Fruit fly (Drosophila melanogaster) whole organism, embryonic: ENCODE measurements around the gene Tfb5.

Experiments
- Ada2b ChIP-seq: fragments of 200-800 bp; sonication (Bioruptor generic); IDR thresholded peaks from 2 replicates; pipeline ENCODE4 v1.3.6; 2022; ENCODE audit warnings: missing biosample characterization, missing genetic modification characterization
- BEAF-32 ChIP-seq: fragments of 200-800 bp; sonication (Bioruptor generic); optimal IDR thresholded peaks from 3 replicates; lab custom pipeline; 2017; ENCODE audit warnings: missing biosample characterization, missing genetic modification characterization, mild to moderate bottlenecking, moderate library complexity, missing genetic modification reagents
- Bteb2 ChIP-seq: fragments of 200-800 bp; sonication (Bioruptor generic); optimal IDR thresholded peaks from 2 replicates; lab custom pipeline; 2016; ENCODE audit warnings: missing biosample characterization, missing genetic modification characterization
- CG11247 ChIP-seq: fragments of 200-800 bp; sonication (Bioruptor generic); IDR thresholded peaks from 2 replicates; pipeline ENCODE4 v1.3.6; 2022; ENCODE audit warnings: missing biosample characterization, missing genetic modification characterization
- CG13624 ChIP-seq: fragments of 200-800 bp; sonication (Bioruptor generic); optimal IDR thresholded peaks from 2 replicates; lab custom pipeline; 2016; ENCODE audit warnings: missing biosample characterization, missing genetic modification characterization
- CG13775 ChIP-seq: fragments of 200-800 bp; sonication (Bioruptor generic); optimal IDR thresholded peaks from 3 replicates; lab custom pipeline; 2017; ENCODE audit warnings: missing biosample characterization, mild to moderate bottlenecking, missing genetic modification characterization
- CG14050 ChIP-seq: fragments of 200-800 bp; sonication (Bioruptor generic); IDR thresholded peaks from 3 replicates; pipeline ENCODE4 v1.3.6; 2022; ENCODE audit warnings: missing biosample characterization, missing genetic modification characterization
- CG16779 ChIP-seq: fragments of 200-800 bp; sonication (Bioruptor generic); IDR thresholded peaks from 2 replicates; pipeline ENCODE4 v1.3.6; 2022; ENCODE audit warnings: missing biosample characterization, missing genetic modification characterization
- CG30020 ChIP-seq: fragments of 200-800 bp; optimal IDR thresholded peaks from 2 replicates; lab custom pipeline; 2019; ENCODE audit warnings: missing biosample characterization, mild to moderate bottlenecking, missing genetic modification characterization, moderate library complexity
- CG7556 ChIP-seq: fragments of 200-800 bp; sonication (Bioruptor generic); optimal IDR thresholded peaks from 2 replicates; lab custom pipeline; 2017; ENCODE audit warnings: missing biosample characterization, mild to moderate bottlenecking, missing genetic modification characterization
- CG7839 ChIP-seq: fragments of 200-800 bp; sonication (Bioruptor generic); optimal IDR thresholded peaks from 3 replicates; lab custom pipeline; 2018; ENCODE audit warnings: missing biosample characterization, mild to moderate bottlenecking, missing genetic modification characterization, moderate library complexity
- CG9215 ChIP-seq: fragments of 200-800 bp; sonication (Bioruptor generic); IDR thresholded peaks from 2 replicates; pipeline ENCODE4 v1.3.6; 2022; ENCODE audit warnings: missing biosample characterization, missing genetic modification characterization
- CG9932 ChIP-seq: fragments of 200-800 bp; sonication (Bioruptor generic); IDR thresholded peaks from 2 replicates; pipeline ENCODE4 v1.3.6; 2022; ENCODE audit warnings: missing biosample characterization, missing genetic modification characterization
- Fer3 ChIP-seq: fragments of 200-800 bp; sonication (Bioruptor generic); optimal IDR thresholded peaks from 2 replicates; lab custom pipeline; 2018; ENCODE audit warnings: missing biosample characterization, mild to moderate bottlenecking, missing genetic modification characterization, moderate library complexity
- Gsc ChIP-seq: fragments of 200-800 bp; sonication (Bioruptor generic); IDR thresholded peaks from 2 replicates; pipeline ENCODE4 v1.3.6; 2022; ENCODE audit warnings: missing biosample characterization, missing genetic modification characterization
- HLH4C ChIP-seq: fragments of 200-800 bp; sonication (Bioruptor generic); IDR thresholded peaks from 3 replicates; pipeline ENCODE4 v1.3.6; 2022; ENCODE audit warnings: missing biosample characterization, missing genetic modification characterization; ENCODE audit not compliant: partially characterized antibody
- NC2β ChIP-seq: fragments of 200-800 bp; sonication (Bioruptor generic); optimal IDR thresholded peaks from 2 replicates; lab custom pipeline; 2016; ENCODE audit warnings: missing biosample characterization, missing genetic modification characterization
- NfI ChIP-seq: fragments of 200-800 bp; sonication (Bioruptor generic); optimal IDR thresholded peaks from 3 replicates; lab custom pipeline; 2018; ENCODE audit warnings: missing biosample characterization, mild to moderate bottlenecking, missing genetic modification characterization, moderate library complexity
- Poxn ChIP-seq: fragments of 200-800 bp; sonication (Bioruptor generic); IDR thresholded peaks from 2 replicates; pipeline ENCODE4 v1.3.6; 2022; ENCODE audit warnings: missing biosample characterization, missing genetic modification characterization
- Ravus ChIP-seq: fragments of 200-800 bp; sonication (Bioruptor generic); IDR thresholded peaks from 2 replicates; pipeline ENCODE4 v1.3.6; 2022; ENCODE audit warnings: missing biosample characterization, missing genetic modification characterization
- ase ChIP-seq: fragments of 200-800 bp; sonication (Bioruptor generic); IDR thresholded peaks from 3 replicates; pipeline ENCODE4 v1.3.6; 2022; ENCODE audit warnings: missing biosample characterization, missing genetic modification characterization
- br ChIP-seq: fragments of >200 bp; optimal IDR thresholded peaks from 2 replicates; lab custom pipeline; 2017
- chinmo ChIP-seq: fragments of 200-800 bp; sonication (Bioruptor generic); IDR thresholded peaks from 4 replicates; pipeline ENCODE4 v1.3.6; 2022; ENCODE audit warnings: missing biosample characterization, missing genetic modification characterization; ENCODE audit not compliant: partially characterized antibody
- chn ChIP-seq: fragments of 200-800 bp; sonication (Bioruptor generic); optimal IDR thresholded peaks from 2 replicates; lab custom pipeline; 2016; ENCODE audit warnings: missing biosample characterization, missing genetic modification characterization
- disco-r ChIP-seq: fragments of 200-800 bp; sonication (Bioruptor generic); optimal IDR thresholded peaks from 2 replicates; lab custom pipeline; 2016; ENCODE audit warnings: missing biosample characterization, missing genetic modification characterization
- ems ChIP-seq: fragments of 200-800 bp; sonication (Bioruptor generic); optimal IDR thresholded peaks from 3 replicates; lab custom pipeline; 2016; ENCODE audit warnings: missing biosample characterization, missing genetic modification characterization
- ftz-f1 ChIP-seq: fragments of 200-800 bp; sonication (Bioruptor generic); optimal IDR thresholded peaks from 2 replicates; lab custom pipeline; 2016; ENCODE audit warnings: missing biosample characterization, missing genetic modification characterization
- gem ChIP-seq: fragments of 200-800 bp; sonication (Bioruptor generic); optimal IDR thresholded peaks from 2 replicates; lab custom pipeline; 2019; ENCODE audit warnings: missing biosample characterization, mild to moderate bottlenecking, missing genetic modification characterization, moderate library complexity
- gsb-n ChIP-seq: fragments of 200-800 bp; sonication (Bioruptor generic); optimal IDR thresholded peaks from 3 replicates; lab custom pipeline; 2018; ENCODE audit warnings: missing biosample characterization, mild to moderate bottlenecking, missing genetic modification characterization
- hbn ChIP-seq: fragments of 200-800 bp; sonication (Bioruptor generic); IDR thresholded peaks from 2 replicates; pipeline ENCODE4 v1.3.6; 2022; ENCODE audit warnings: missing biosample characterization, missing genetic modification characterization; ENCODE audit not compliant: partially characterized antibody
- jumu ChIP-seq: fragments of 200-800 bp; sonication (Bioruptor generic); optimal IDR thresholded peaks from 3 replicates; lab custom pipeline; 2016; ENCODE audit warnings: missing biosample characterization, missing genetic modification characterization
- luna ChIP-seq: fragments of 200-800 bp; sonication (Bioruptor generic); optimal IDR thresholded peaks from 2 replicates; lab custom pipeline; 2016; ENCODE audit warnings: missing biosample characterization, missing genetic modification characterization
- nom ChIP-seq: fragments of 200-800 bp; sonication (Bioruptor generic); optimal IDR thresholded peaks from 2 replicates; lab custom pipeline; 2017; ENCODE audit warnings: missing biosample characterization, missing genetic modification characterization, mild to moderate bottlenecking, moderate library complexity, missing genetic modification reagents
- org-1 ChIP-seq: fragments of 200-800 bp; sonication (Bioruptor generic); optimal IDR thresholded peaks from 2 replicates; lab custom pipeline; 2017; ENCODE audit warnings: missing biosample characterization, missing genetic modification characterization
- prd ChIP-seq, 3 experiments: fragments of >200 bp in 2 of 3; fragments of 200-800 bp in 1 of 3; sonication (Bioruptor generic) in 1 of 3; optimal IDR thresholded peaks in 2 of 3; IDR thresholded peaks in 1 of 3; 2 replicates in 2 of 3; 3 replicates in 1 of 3; pipeline versions ENCODE4 v1.3.6 to Lab custom; 2017 to 2022; ENCODE audit warnings: missing biosample characterization in 1 of 3, missing genetic modification characterization in 1 of 3
- pros ChIP-seq: fragments of 200-800 bp; sonication (Bioruptor generic); optimal IDR thresholded peaks from 3 replicates; lab custom pipeline; 2019; ENCODE audit warnings: missing biosample characterization, mild to moderate bottlenecking, missing genetic modification characterization, moderate library complexity
- sc ChIP-seq, 3 experiments: fragments of >200 bp in 2 of 3; fragments of 200-800 bp in 1 of 3; sonication (Bioruptor generic) in 1 of 3; optimal IDR thresholded peaks; 2 replicates in 2 of 3; 3 replicates in 1 of 3; lab custom pipeline; 2017; ENCODE audit warnings: mild to moderate bottlenecking in 1 of 3, missing biosample characterization in 1 of 3, missing genetic modification characterization in 1 of 3, missing genetic modification reagents in 1 of 3
- tin ChIP-seq: fragments of 200-800 bp; sonication (Bioruptor generic); optimal IDR thresholded peaks from 3 replicates; lab custom pipeline; 2016; ENCODE audit warnings: missing biosample characterization, missing genetic modification characterization
- trem ChIP-seq: fragments of 200-800 bp; optimal IDR thresholded peaks from 3 replicates; lab custom pipeline; 2019; ENCODE audit warnings: missing biosample characterization, mild to moderate bottlenecking, missing genetic modification characterization, moderate library complexity
- ttk ChIP-seq: fragments of 200-800 bp; sonication (Bioruptor generic); IDR thresholded peaks from 2 replicates; pipeline ENCODE4 v2.1.2; 2022; ENCODE audit warnings: missing biosample characterization, missing genetic modification characterization
- vvl ChIP-seq: fragments of 200-800 bp; sonication (Bioruptor generic); IDR thresholded peaks from 2 replicates; pipeline ENCODE4 v1.3.6; 2022; ENCODE audit warnings: missing biosample characterization, missing genetic modification characterization
- yki ChIP-seq: fragments of >200 bp; optimal IDR thresholded peaks from 3 replicates; lab custom pipeline; 2018
- zen ChIP-seq: fragments of 200-800 bp; sonication (Bioruptor generic); optimal IDR thresholded peaks from 3 replicates; lab custom pipeline; 2018; ENCODE audit warnings: missing biosample characterization, mild to moderate bottlenecking, missing genetic modification characterization, moderate library complexity

The Tfb5 gene

DNA sequence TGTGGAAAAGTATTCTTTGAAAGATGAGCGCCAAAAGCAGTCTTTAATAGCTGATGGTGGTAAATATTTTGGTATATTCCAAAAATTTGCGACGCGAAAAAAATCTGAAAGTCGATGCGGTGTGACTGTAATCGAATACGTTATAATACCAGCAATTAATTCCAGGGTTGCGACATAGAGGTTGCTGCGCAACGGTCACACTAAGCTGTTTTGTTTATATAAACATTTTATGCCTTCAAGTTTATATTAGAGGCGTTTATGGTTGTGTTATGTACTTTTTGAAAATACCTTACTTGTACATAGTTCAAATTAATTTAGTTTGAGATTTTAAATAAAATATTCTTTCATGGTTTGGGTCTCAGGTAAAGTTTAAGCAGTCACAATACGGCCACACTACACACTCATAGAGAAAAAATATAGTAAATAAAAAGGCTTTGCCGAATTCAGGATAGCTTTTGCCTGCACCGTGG lies 39.3 kb downstream of the Tfb5 start, which contains the start of gene CG14043 (continued):
- TF ChIP-seq hbn (GFP tag; lab: Robert Waterston, UW) (peak; percentile 38; the same call in 1 of the 2 replicates), Fer3 (no peak), prd (optimal IDR thresholded peaks at IDR 0.05; lab: Kevin White, UChicago) (no peak), prd (GFP tag; IDR thresholded peaks at IDR 0.05; lab: Robert Waterston, UW) (peak; percentile 54; the same call in 2 of the 3 replicates), vvl (GFP tag; lab: Robert Waterston, UW) (no peak), CG13775 (GFP tag; lab: Kevin White, UChicago) (peak; percentile 31), Poxn (GFP tag; lab: Robert Waterston, UW) (no peak), BEAF-32 (GFP tag; lab: Kevin White, UChicago) (peak; percentile 59), CG14050 (GFP tag; lab: Robert Waterston, UW) (no peak), NC2β (GFP tag; lab: Kevin White, UChicago) (peak; percentile 42), disco-r (no peak), jumu (GFP tag; lab: Kevin White, UChicago) (peak; percentile 40), CG11247 (GFP tag; lab: Robert Waterston, UW) (no peak), Gsc (GFP tag; lab: Robert Waterston, UW) (no peak), ase (GFP tag; lab: Robert Waterston, UW) (no peak), Bteb2 (GFP tag; lab: Kevin White, UChicago) (peak; percentile 36), CG16779 (GFP tag; lab: Robert Waterston, UW) (no peak), yki (no peak), CG13624 (GFP tag; lab: Kevin White, UChicago) (peak; percentile 54), trem (tag; lab: Kevin White, UChicago) (peak; percentile 86), org-1 (GFP tag; lab: Kevin White, UChicago) (no peak), zen (tag; lab: Kevin White, UChicago) (peak; percentile 68), NfI (GFP tag; lab: Kevin White, UChicago) (no peak), Ada2b (GFP tag; lab: Robert Waterston, UW) (no peak), luna (GFP tag; lab: Kevin White, UChicago) (no peak), gsb-n (tag; lab: Kevin White, UChicago) (no peak), ftz-f1 (GFP tag; lab: Kevin White, UChicago) (peak; percentile 21), chn (GFP tag; lab: Kevin White, UChicago) (peak; percentile 37), CG9215 (GFP tag; lab: Robert Waterston, UW) (no peak), sc (optimal IDR thresholded peaks at IDR 0.05; lab: Kevin White, UChicago) (no peak), sc (GFP tag; optimal IDR thresholded peaks at IDR 0.05; lab: Kevin White, UChicago) (no peak), chinmo (GFP tag; lab: Robert Waterston, UW) (no peak), CG30020 (tag; lab: Kevin White, UChicago) (peak; percentile 44), CG9932 (peak; percentile 37; the same call in 1 of the 2 replicates), nom (GFP tag; lab: Kevin White, UChicago) (no peak), Ravus (GFP tag; lab: Robert Waterston, UW) (no peak), CG7556 (GFP tag; lab: Kevin White, UChicago) (no peak), gem (tag; lab: Kevin White, UChicago) (no peak), tin (peak; percentile 4), pros (no peak), CG7839 (no peak), br (lab: Kevin White, UChicago) (no peak), ems (no peak), ttk (GFP tag; lab: Robert Waterston, UW) (no peak), HLH4C (no peak)
